Fruit fly (Drosophila melanogaster) whole organism, prepupa: ENCODE data around the gene Hap40.
A peak's percentile ranks its signal among the peaks of the same experiment; 100 is the strongest.

Source experiments
- Blimp-1 ChIP-seq: fragments of 200-800 bp; sonication (Bioruptor generic); optimal IDR thresholded peaks from 3 replicates; lab custom pipeline; 2017; ENCODE audit warnings: missing biosample characterization, missing genetic modification characterization, mild to moderate bottlenecking, moderate library complexity, missing genetic modification reagents
- CG10631 ChIP-seq: fragments of 200-800 bp; sonication (Bioruptor generic); optimal IDR thresholded peaks from 2 replicates; lab custom pipeline; 2016; ENCODE audit warnings: missing biosample characterization, missing genetic modification characterization
- CG10669 ChIP-seq: fragments of 200-800 bp; sonication (Bioruptor generic); optimal IDR thresholded peaks from 3 replicates; lab custom pipeline; 2018; ENCODE audit warnings: missing biosample characterization, mild to moderate bottlenecking, missing genetic modification characterization, moderate library complexity
- CG11294 ChIP-seq: fragments of 200-800 bp; sonication (Bioruptor generic); IDR thresholded peaks from 2 replicates; pipeline ENCODE4 v1.3.6; 2022; ENCODE audit warnings: missing biosample characterization, missing genetic modification characterization
- CG11762 ChIP-seq: fragments of 200-800 bp; sonication (Bioruptor generic); optimal IDR thresholded peaks from 3 replicates; lab custom pipeline; 2016; ENCODE audit warnings: missing biosample characterization, missing genetic modification characterization; ENCODE audit not compliant: insufficient read depth
- CG11902 ChIP-seq: fragments of 200-800 bp; sonication (Bioruptor generic); optimal IDR thresholded peaks from 3 replicates; lab custom pipeline; 2016; ENCODE audit warnings: missing biosample characterization, missing genetic modification characterization
- CG15336 ChIP-seq: fragments of 200-800 bp; sonication (Bioruptor generic); IDR thresholded peaks from 2 replicates; pipeline ENCODE4 v1.3.6; 2022; ENCODE audit warnings: missing biosample characterization, missing genetic modification characterization
- CG1621 ChIP-seq: fragments of 200-800 bp; sonication (Bioruptor generic); optimal IDR thresholded peaks from 3 replicates; lab custom pipeline; 2018; ENCODE audit warnings: missing biosample characterization, mild to moderate bottlenecking, missing genetic modification characterization
- CG16779 ChIP-seq: fragments of 200-800 bp; sonication (Bioruptor generic); optimal IDR thresholded peaks from 3 replicates; lab custom pipeline; 2017; ENCODE audit warnings: missing biosample characterization, mild to moderate bottlenecking, missing genetic modification characterization
- CG3032 ChIP-seq: fragments of 200-800 bp; optimal IDR thresholded peaks from 2 replicates; lab custom pipeline; 2019; ENCODE audit warnings: missing biosample characterization, mild to moderate bottlenecking, missing genetic modification characterization, moderate library complexity
- CG31627 ChIP-seq: fragments of 200-800 bp; sonication (Bioruptor generic); optimal IDR thresholded peaks from 3 replicates; lab custom pipeline; 2016; ENCODE audit warnings: missing biosample characterization, missing genetic modification characterization
- CG32006 ChIP-seq: fragments of 200-800 bp; sonication (Bioruptor generic); optimal IDR thresholded peaks from 3 replicates; lab custom pipeline; 2017; ENCODE audit warnings: missing biosample characterization, mild to moderate bottlenecking, missing genetic modification characterization
- CG34406 ChIP-seq: fragments of 200-800 bp; sonication (Bioruptor generic); optimal IDR thresholded peaks from 3 replicates; lab custom pipeline; 2016; ENCODE audit warnings: missing biosample characterization, missing genetic modification characterization
- CG3919 ChIP-seq: fragments of 200-800 bp; sonication (Bioruptor generic); optimal IDR thresholded peaks from 3 replicates; lab custom pipeline; 2016; ENCODE audit warnings: missing biosample characterization, missing genetic modification characterization
- CG4318 ChIP-seq: fragments of 200-800 bp; sonication (Bioruptor generic); optimal IDR thresholded peaks from 3 replicates; lab custom pipeline; 2017; ENCODE audit warnings: missing biosample characterization, mild to moderate bottlenecking, missing genetic modification characterization
- CG6276 ChIP-seq: fragments of 200-800 bp; sonication (Bioruptor generic); optimal IDR thresholded peaks from 2 replicates; lab custom pipeline; 2017; ENCODE audit warnings: missing biosample characterization, mild to moderate bottlenecking, missing genetic modification characterization
- CG6792 ChIP-seq: fragments of 200-800 bp; sonication (Bioruptor generic); optimal IDR thresholded peaks from 3 replicates; lab custom pipeline; 2016; ENCODE audit warnings: missing biosample characterization, missing genetic modification characterization
- CG6808 ChIP-seq: fragments of 200-800 bp; sonication (Bioruptor generic); optimal IDR thresholded peaks from 3 replicates; lab custom pipeline; 2017; ENCODE audit warnings: missing biosample characterization, missing genetic modification characterization, mild to moderate bottlenecking, moderate library complexity, missing genetic modification reagents
- CG6854 ChIP-seq: fragments of 200-800 bp; sonication (Bioruptor generic); optimal IDR thresholded peaks from 2 replicates; lab custom pipeline; 2017; ENCODE audit warnings: missing biosample characterization, mild to moderate bottlenecking, missing genetic modification characterization
- CG7368 ChIP-seq: fragments of 200-800 bp; sonication (Bioruptor generic); optimal IDR thresholded peaks from 3 replicates; lab custom pipeline; 2016; ENCODE audit warnings: missing biosample characterization, missing genetic modification characterization
- CG8119 ChIP-seq: fragments of 200-800 bp; sonication (Bioruptor generic); IDR thresholded peaks from 3 replicates; pipeline ENCODE4 v1.3.6; 2022; ENCODE audit warnings: missing biosample characterization, missing genetic modification characterization
- CG8319 ChIP-seq: fragments of 200-800 bp; sonication (Bioruptor generic); optimal IDR thresholded peaks from 3 replicates; lab custom pipeline; 2016; ENCODE audit warnings: missing biosample characterization, missing genetic modification characterization
- Eip75B ChIP-seq: fragments of 200-800 bp; sonication (Bioruptor generic); optimal IDR thresholded peaks from 3 replicates; lab custom pipeline; 2016; ENCODE audit warnings: missing biosample characterization, missing genetic modification characterization
- Eip78C ChIP-seq: fragments of 200-800 bp; sonication (Bioruptor generic); peaks from one replicate; lab custom pipeline; 2016; ENCODE audit warnings: missing biosample characterization, missing genetic modification characterization
- Eip93F ChIP-seq: fragments of 200-800 bp; sonication (Bioruptor generic); optimal IDR thresholded peaks from 2 replicates; lab custom pipeline; 2016; ENCODE audit warnings: missing biosample characterization, mild to moderate bottlenecking, missing genetic modification characterization
- Ets21C ChIP-seq: fragments of 200-800 bp; sonication (Bioruptor generic); optimal IDR thresholded peaks from 3 replicates; lab custom pipeline; 2016; ENCODE audit warnings: missing biosample characterization, missing genetic modification characterization
- Ets96B ChIP-seq: fragments of 200-800 bp; optimal IDR thresholded peaks from 2 replicates; lab custom pipeline; 2019; ENCODE audit warnings: missing biosample characterization, mild to moderate bottlenecking, missing genetic modification characterization, moderate library complexity
- Gug ChIP-seq: fragments of 200-800 bp; sonication (Bioruptor generic); IDR thresholded peaks from 2 replicates; pipeline ENCODE4 v1.3.6; 2022; ENCODE audit warnings: missing biosample characterization, missing genetic modification characterization
- Hr38 ChIP-seq: sonication (Bioruptor generic); optimal IDR thresholded peaks from 2 replicates; lab custom pipeline; 2016; ENCODE audit warnings: missing biosample characterization, missing genetic modification characterization
- Hr39 ChIP-seq: fragments of 200-800 bp; sonication (Bioruptor generic); optimal IDR thresholded peaks from 2 replicates; lab custom pipeline; 2016; ENCODE audit warnings: missing biosample characterization, missing genetic modification characterization
- Lpt ChIP-seq: fragments of 200-800 bp; sonication (Bioruptor generic); optimal IDR thresholded peaks from 3 replicates; lab custom pipeline; 2016; ENCODE audit warnings: missing biosample characterization, missing genetic modification characterization
- Met ChIP-seq: fragments of 200-800 bp; sonication (Bioruptor generic); optimal IDR thresholded peaks from 3 replicates; lab custom pipeline; 2016; ENCODE audit warnings: missing biosample characterization, missing genetic modification characterization
- OdsH ChIP-seq: fragments of 200-800 bp; sonication (Bioruptor generic); optimal IDR thresholded peaks from 3 replicates; lab custom pipeline; 2016; ENCODE audit warnings: missing biosample characterization, missing genetic modification characterization
- Smox ChIP-seq: fragments of 200-800 bp; sonication (Bioruptor generic); optimal IDR thresholded peaks from 3 replicates; lab custom pipeline; 2016; ENCODE audit warnings: missing biosample characterization, missing genetic modification characterization
- Sox102F ChIP-seq: fragments of 200-800 bp; sonication (Bioruptor generic); optimal IDR thresholded peaks from 2 replicates; lab custom pipeline; 2016; ENCODE audit warnings: missing biosample characterization, mild to moderate bottlenecking, missing genetic modification characterization
- achi ChIP-seq: fragments of 200-800 bp; sonication (Bioruptor generic); optimal IDR thresholded peaks from 3 replicates; lab custom pipeline; 2016; ENCODE audit warnings: missing biosample characterization, missing genetic modification characterization
- acj6 ChIP-seq: fragments of 200-800 bp; sonication (Bioruptor generic); optimal IDR thresholded peaks from 3 replicates; lab custom pipeline; 2016; ENCODE audit warnings: missing biosample characterization, missing genetic modification characterization
- cyc ChIP-seq: fragments of 200-800 bp; sonication (Bioruptor generic); optimal IDR thresholded peaks from 3 replicates; lab custom pipeline; 2016; ENCODE audit warnings: missing biosample characterization, missing genetic modification characterization
- dac ChIP-seq: fragments of 200-800 bp; sonication (Bioruptor generic); optimal IDR thresholded peaks from 2 replicates; lab custom pipeline; 2017; ENCODE audit warnings: missing biosample characterization, mild to moderate bottlenecking, missing genetic modification characterization
- dsx ChIP-seq: fragments of 200-800 bp; optimal IDR thresholded peaks from 3 replicates; lab custom pipeline; 2019; ENCODE audit warnings: missing biosample characterization, mild to moderate bottlenecking, missing genetic modification characterization, moderate library complexity; ENCODE audit not compliant: poor library complexity, severe bottlenecking
- eg ChIP-seq: fragments of 200-800 bp; sonication (Bioruptor generic); IDR thresholded peaks from 3 replicates; pipeline ENCODE4 v1.3.6; 2022; ENCODE audit warnings: missing biosample characterization, missing genetic modification characterization
- esn ChIP-seq: fragments of 200-800 bp; sonication (Bioruptor generic); optimal IDR thresholded peaks from 2 replicates; lab custom pipeline; 2016; ENCODE audit warnings: missing biosample characterization, mild to moderate bottlenecking, missing genetic modification characterization, moderate library complexity
- fd59A ChIP-seq: fragments of 200-800 bp; sonication (Bioruptor generic); optimal IDR thresholded peaks from 2 replicates; lab custom pipeline; 2017; ENCODE audit warnings: missing biosample characterization, mild to moderate bottlenecking, missing genetic modification characterization, missing genetic modification reagents
- fd85E ChIP-seq: fragments of 200-800 bp; sonication (Bioruptor generic); optimal IDR thresholded peaks from 3 replicates; lab custom pipeline; 2016; ENCODE audit warnings: missing biosample characterization, missing genetic modification characterization
- fkh ChIP-seq: fragments of 200-800 bp; sonication (Bioruptor generic); optimal IDR thresholded peaks from 3 replicates; lab custom pipeline; 2017; ENCODE audit warnings: missing biosample characterization, mild to moderate bottlenecking, missing genetic modification characterization, moderate library complexity
- lz ChIP-seq: fragments of 200-800 bp; sonication (Bioruptor generic); optimal IDR thresholded peaks from 3 replicates; lab custom pipeline; 2016; ENCODE audit warnings: missing biosample characterization, missing genetic modification characterization
- net ChIP-seq: fragments of 200-800 bp; sonication (Bioruptor generic); optimal IDR thresholded peaks from 3 replicates; lab custom pipeline; 2016; ENCODE audit warnings: missing biosample characterization, missing genetic modification characterization
- pdm3 ChIP-seq: fragments of 200-800 bp; sonication (Bioruptor generic); optimal IDR thresholded peaks from 3 replicates; lab custom pipeline; 2016; ENCODE audit warnings: missing biosample characterization, missing genetic modification characterization
- spab ChIP-seq: fragments of 200-800 bp; sonication (Bioruptor generic); optimal IDR thresholded peaks from 2 replicates; lab custom pipeline; 2017; ENCODE audit warnings: missing biosample characterization, mild to moderate bottlenecking, missing genetic modification characterization, missing genetic modification reagents
- svp ChIP-seq: fragments of 200-800 bp; sonication (Bioruptor generic); peaks from one replicate; lab custom pipeline; 2016; ENCODE audit warnings: missing biosample characterization, missing genetic modification characterization
- topi ChIP-seq: fragments of 200-800 bp; sonication (Bioruptor generic); optimal IDR thresholded peaks from 3 replicates; lab custom pipeline; 2016; ENCODE audit warnings: missing biosample characterization, missing genetic modification characterization
- vri ChIP-seq: fragments of 200-800 bp; sonication (Bioruptor generic); optimal IDR thresholded peaks from 3 replicates; lab custom pipeline; 2016; ENCODE audit warnings: missing biosample characterization, mild to moderate bottlenecking, missing genetic modification characterization

Hap40 gene

dm6 chrX:15703720-15704206 is at the start of gene Hap40, which contains the start of gene Pis:
TSS of gene Hap40 (plus strand) at chrX:15704125.
TSS of gene Pis (minus strand) at chrX:15703770.
- 0 out of 2 replicates have a peak, but pooled peaks have one; percentile 17 for TF ChIP-seq CG15336
- TF ChIP-seq lz (GFP tag; lab: Kevin White, UChicago) = peak; percentile 78
- peak; percentile 65 for TF ChIP-seq acj6 (GFP tag; lab: Kevin White, UChicago)
- TF ChIP-seq Smox (GFP tag; lab: Kevin White, UChicago) = peak; percentile 70
- no peak for TF ChIP-seq spab (GFP tag; lab: Kevin White, UChicago)
- peak; percentile 63 for TF ChIP-seq CG11902 (GFP tag; lab: Kevin White, UChicago)
- TF ChIP-seq dac (GFP tag; lab: Kevin White, UChicago) = peak; percentile 63
- peak; percentile 70 for TF ChIP-seq CG10631 (GFP tag; lab: Kevin White, UChicago)
- TF ChIP-seq Gug (GFP tag; lab: Robert Waterston, UW) = peak; percentile 53
- no peak for TF ChIP-seq CG6276 (GFP tag; lab: Kevin White, UChicago)
- peak; percentile 12; the same call in 1 of the 2 replicates for TF ChIP-seq CG11294 (GFP tag; lab: Robert Waterston, UW)
- peak; percentile 94 for TF ChIP-seq svp (GFP tag; lab: Kevin White, UChicago)
- TF ChIP-seq CG7368 = no peak
- TF ChIP-seq achi (GFP tag; lab: Kevin White, UChicago) = no peak
- peak; percentile 37 for TF ChIP-seq Lpt
- TF ChIP-seq cyc = peak; percentile 64
- TF ChIP-seq fd59A (GFP tag; lab: Kevin White, UChicago) = peak; percentile 42
- TF ChIP-seq CG8119 = peak; percentile 47; the same call in 2 of the 3 replicates
- peak; percentile 22 for TF ChIP-seq vri (GFP tag; lab: Kevin White, UChicago)
- TF ChIP-seq CG11762 (GFP tag; lab: Kevin White, UChicago) = no peak
- TF ChIP-seq fkh (GFP tag; lab: Kevin White, UChicago) = peak; percentile 77
- TF ChIP-seq topi (GFP tag; lab: Kevin White, UChicago) = peak; percentile 61
- TF ChIP-seq Met (GFP tag; lab: Kevin White, UChicago) = no peak
- TF ChIP-seq CG6792 (GFP tag; lab: Kevin White, UChicago) = peak; percentile 39
- no peak for TF ChIP-seq CG1621 (tag; lab: Kevin White, UChicago)
- TF ChIP-seq Eip78C (GFP tag; lab: Kevin White, UChicago) = peak; percentile 77
- TF ChIP-seq CG32006 (GFP tag; lab: Kevin White, UChicago) = peak; percentile 79
- peak; percentile 69 for TF ChIP-seq pdm3
- TF ChIP-seq Ets96B = peak; percentile 55
- peak; percentile 77 for TF ChIP-seq Hr39
- peak; percentile 67 for TF ChIP-seq CG4318 (GFP tag; lab: Kevin White, UChicago)
- peak; percentile 51 for TF ChIP-seq CG3919 (GFP tag; lab: Kevin White, UChicago)
- no peak for TF ChIP-seq CG6854 (GFP tag; lab: Kevin White, UChicago)
- TF ChIP-seq eg (GFP tag; lab: Robert Waterston, UW) = no peak
- TF ChIP-seq CG10669 (GFP tag; lab: Kevin White, UChicago) = peak; percentile 49
- peak; percentile 15 for TF ChIP-seq Eip93F (GFP tag; lab: Kevin White, UChicago)
- no peak for TF ChIP-seq OdsH (GFP tag; lab: Kevin White, UChicago)
- no peak for TF ChIP-seq Sox102F (GFP tag; lab: Kevin White, UChicago)
- no peak for TF ChIP-seq Eip75B (GFP tag; lab: Kevin White, UChicago)
- no peak for TF ChIP-seq Hr38 (GFP tag; lab: Kevin White, UChicago)
- peak; percentile 76 for TF ChIP-seq CG3032
- no peak for TF ChIP-seq CG16779
- TF ChIP-seq Blimp-1 (GFP tag; lab: Kevin White, UChicago) = no peak
- TF ChIP-seq fd85E (GFP tag; lab: Kevin White, UChicago) = no peak
- peak; percentile 35 for TF ChIP-seq CG34406
- peak; percentile 19 for TF ChIP-seq CG8319
- TF ChIP-seq net (GFP tag; lab: Kevin White, UChicago) = peak; percentile 36
- peak; percentile 47 for TF ChIP-seq CG6808 (GFP tag; lab: Kevin White, UChicago)
- TF ChIP-seq CG31627 (GFP tag; lab: Kevin White, UChicago) = peak; percentile 77
- peak; percentile 56 for TF ChIP-seq dsx (GFP tag; lab: Kevin White, UChicago)
- TF ChIP-seq Ets21C (GFP tag; lab: Kevin White, UChicago) = peak; percentile 59
- peak; percentile 67 for TF ChIP-seq esn (GFP tag; lab: Kevin White, UChicago)
